Worm (Caenorhabditis elegans): ENCODE measurements around the gene C13C4.8.

Gene C13C4.8

ce11 chrV:12091759-12092158 is 26.0 kb upstream of the C13C4.8 start, which contains the start of gene nhr-206:
Gene nhr-206 (plus strand): TSS chrV:12092006.
- peak; percentile 7 for TF ChIP-seq F13H6.1 (tag; optimal IDR thresholded peaks at IDR 0.05)
- TF ChIP-seq fos-1 (tag; optimal IDR thresholded peaks at IDR 0.05), result peak; percentile 85
- TF ChIP-seq sma-9 (GFP tag; optimal IDR thresholded peaks at IDR 0.05), result peak; percentile 56
- TF ChIP-seq sma-9 (tag; optimal IDR thresholded peaks at IDR 0.05), result no peak
- TF ChIP-seq sem-4 (tag; optimal IDR thresholded peaks at IDR 0.05), result no peak
- no peak for TF ChIP-seq snpc-4 (tag; optimal IDR thresholded peaks at IDR 0.05)
- no peak for TF ChIP-seq nhr-23 (tag; optimal IDR thresholded peaks at IDR 0.05)
- TF ChIP-seq crh-2 (tag; optimal IDR thresholded peaks at IDR 0.05), result peak; percentile 67
- peak; percentile 21 for TF ChIP-seq sma-3 (GFP tag; optimal IDR thresholded peaks at IDR 0.05)
- TF ChIP-seq nhr-25 (tag; optimal IDR thresholded peaks at IDR 0.05), result peak; percentile 12
- TF ChIP-seq lin-13 (GFP tag; optimal IDR thresholded peaks at IDR 0.05), result no peak
- TF ChIP-seq nhr-129 (tag; optimal IDR thresholded peaks at IDR 0.05), result peak; percentile 71

DNA sequence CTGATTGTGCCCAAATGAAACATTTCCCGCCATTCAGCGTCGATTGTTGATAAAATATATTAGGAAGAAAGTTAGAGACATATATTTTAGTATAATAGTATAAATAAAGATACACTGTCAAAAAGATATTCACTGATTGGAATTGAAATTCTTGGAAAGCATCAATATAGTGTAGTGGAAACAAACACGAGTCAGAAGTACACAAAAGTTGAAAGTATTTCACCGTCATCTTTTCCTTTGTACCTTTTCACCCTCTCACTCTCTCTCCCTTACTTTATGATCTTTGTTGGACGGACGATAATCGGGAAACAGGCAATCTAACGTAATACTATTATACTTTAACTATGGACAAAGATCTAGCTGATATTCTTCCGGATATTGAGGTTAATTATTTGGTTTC is 23.8 kb upstream of the C13C4.8 start, which contains the start of gene nhr-208:
TSS of gene nhr-208 (plus strand) at position 288 of the 400 bp plus-strand sequence.
- peak; percentile 11 for TF ChIP-seq fos-1 (tag; optimal IDR thresholded peaks at IDR 0.05)
- TF ChIP-seq snpc-4 (tag; optimal IDR thresholded peaks at IDR 0.05), result no peak
- TF ChIP-seq sma-9 (GFP tag; optimal IDR thresholded peaks at IDR 0.05), result peak; percentile 11
- TF ChIP-seq sma-9 (tag; optimal IDR thresholded peaks at IDR 0.05), result no peak
- TF ChIP-seq ZK546.5 (tag; optimal IDR thresholded peaks at IDR 0.05), result no peak
- no peak for TF ChIP-seq nhr-129 (tag; optimal IDR thresholded peaks at IDR 0.05)

DNA sequence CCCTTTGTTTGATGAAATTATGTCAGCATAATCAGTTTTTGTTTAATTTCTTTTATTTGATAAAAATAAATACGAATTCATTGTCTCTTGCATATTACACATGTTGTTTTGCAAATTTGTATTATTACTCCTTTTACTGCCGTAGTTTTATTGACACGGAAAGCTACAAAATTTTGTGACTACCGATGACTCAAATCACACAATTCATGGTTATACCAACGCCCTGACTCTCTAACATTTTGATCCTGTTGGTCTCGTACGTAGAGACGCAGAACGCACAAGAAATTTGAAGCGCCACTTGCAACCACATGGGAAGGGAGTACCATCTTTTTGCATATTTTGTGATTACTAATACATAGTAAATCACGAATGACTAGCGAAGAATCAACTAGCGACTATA is 21.9 kb upstream of the C13C4.8 start, which contains the start of gene nhr-207:
TSS of gene nhr-207 (plus strand) at position 282 of the 400 bp plus-strand sequence.
- TF ChIP-seq sma-3 (GFP tag; optimal IDR thresholded peaks at IDR 0.05), result no peak
- peak; percentile 72 for TF ChIP-seq fos-1 (tag; optimal IDR thresholded peaks at IDR 0.05)
- peak; percentile 9 for TF ChIP-seq nhr-129 (tag; optimal IDR thresholded peaks at IDR 0.05)
- TF ChIP-seq sma-9 (GFP tag; optimal IDR thresholded peaks at IDR 0.05), result peak; percentile 60
- TF ChIP-seq sma-9 (tag; optimal IDR thresholded peaks at IDR 0.05), result no peak
- no peak for TF ChIP-seq nhr-25 (tag; optimal IDR thresholded peaks at IDR 0.05)
- TF ChIP-seq elt-1 (tag; optimal IDR thresholded peaks at IDR 0.05), result no peak
- no peak for TF ChIP-seq lin-13 (GFP tag; optimal IDR thresholded peaks at IDR 0.05)

- TF ChIP-seq alr-1 (tag; optimal IDR thresholded peaks at IDR 0.05) (no peak), crh-2 (tag; optimal IDR thresholded peaks at IDR 0.05) (no peak)
Measured at ce11 chrV:12098123-12098522, 19.7 kb upstream of the C13C4.8 start, which contains the start of gene nhr-209. Gene nhr-209 (plus strand): TSS chrV:12098149.

DNA sequence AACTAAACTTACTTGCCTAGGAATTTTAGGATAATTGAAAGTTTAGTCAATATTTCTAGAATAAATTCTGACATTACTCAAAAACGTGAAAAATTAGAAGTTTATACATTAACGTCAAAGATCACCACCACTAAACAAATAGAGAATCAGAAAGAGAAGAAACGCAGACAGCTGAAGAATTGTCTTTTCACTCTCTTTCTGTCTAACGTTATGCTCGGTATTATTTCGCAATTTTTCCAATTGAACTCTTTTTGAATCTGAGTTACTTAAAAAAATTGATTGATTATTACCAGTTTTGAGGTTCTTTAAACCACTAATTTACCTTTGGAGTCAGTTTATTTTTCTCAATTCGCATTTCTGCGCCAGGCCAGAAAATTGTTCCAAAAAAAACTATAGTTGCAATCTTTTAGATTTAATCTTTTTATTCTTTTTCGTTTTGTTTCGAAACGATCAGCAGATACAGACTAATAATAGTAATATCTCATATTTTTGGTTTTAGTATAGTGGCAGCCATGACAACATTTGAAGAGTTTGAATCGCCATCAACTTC is 16.9 kb upstream of the C13C4.8 start, which contains the start of gene nhr-154:
TSS of gene nhr-154 (plus strand) at position 500 of the 550 bp plus-strand sequence.
- TF ChIP-seq fos-1 (tag; optimal IDR thresholded peaks at IDR 0.05) (peak; percentile 23), C34F6.9 (tag; optimal IDR thresholded peaks at IDR 0.05) (peak; percentile 65), sma-9 (GFP tag; optimal IDR thresholded peaks at IDR 0.05) (peak; percentile 72), sma-9 (tag; optimal IDR thresholded peaks at IDR 0.05) (no peak), snpc-4 (tag; optimal IDR thresholded peaks at IDR 0.05) (no peak), unc-39 (tag; optimal IDR thresholded peaks at IDR 0.05) (no peak), unc-55 (GFP tag; optimal IDR thresholded peaks at IDR 0.05) (peak; percentile 74), nhr-25 (tag; optimal IDR thresholded peaks at IDR 0.05) (peak; percentile 22), lsy-2 (tag; optimal IDR thresholded peaks at IDR 0.05) (peak in 1 of 2 experiments; percentile 50), crh-2 (tag; optimal IDR thresholded peaks at IDR 0.05) (peak; percentile 42), nhr-129 (tag; optimal IDR thresholded peaks at IDR 0.05) (peak; percentile 25), skn-1 (tag; optimal IDR thresholded peaks at IDR 0.05) (peak; percentile 45), sem-4 (tag; optimal IDR thresholded peaks at IDR 0.05) (no peak)

DNA sequence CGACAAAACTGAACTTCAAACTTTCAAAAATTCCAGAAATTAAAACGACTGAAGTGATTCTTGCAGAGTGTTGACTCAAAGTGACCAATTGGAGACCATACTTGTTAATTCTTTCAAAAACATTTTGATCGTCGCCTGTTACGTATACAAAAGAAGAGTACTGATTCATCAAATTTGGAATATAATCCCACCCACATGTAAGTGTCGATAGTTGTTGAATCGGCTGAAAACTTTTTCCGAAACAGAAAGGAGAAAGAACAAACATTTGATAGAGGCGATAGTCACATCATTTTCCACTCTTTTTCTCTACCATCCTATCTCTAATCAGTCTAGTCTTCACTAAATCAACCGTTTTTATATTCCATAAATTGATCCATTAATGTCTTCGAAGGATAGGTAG is 13.9 kb upstream of the C13C4.8 start, which contains the start of gene nhr-153:
TSS of gene nhr-153 (plus strand) at position 301 of the 400 bp plus-strand sequence.
- no peak for TF ChIP-seq skn-1 (tag; optimal IDR thresholded peaks at IDR 0.05)
- TF ChIP-seq zag-1 (tag; optimal IDR thresholded peaks at IDR 0.05), result no peak
- TF ChIP-seq sma-9 (GFP tag; optimal IDR thresholded peaks at IDR 0.05), result no peak
- no peak for TF ChIP-seq sma-9 (tag; optimal IDR thresholded peaks at IDR 0.05)
- TF ChIP-seq ama-1 (optimal IDR thresholded peaks at IDR 0.05), result no peak
- no peak for TF ChIP-seq R02D3.7 (tag; optimal IDR thresholded peaks at IDR 0.05)
- no peak for TF ChIP-seq fos-1 (tag; optimal IDR thresholded peaks at IDR 0.05)
- TF ChIP-seq elt-1 (tag; optimal IDR thresholded peaks at IDR 0.05), result no peak
- no peak for TF ChIP-seq dmd-4 (tag; optimal IDR thresholded peaks at IDR 0.05)
- no peak for TF ChIP-seq ztf-11 (tag; optimal IDR thresholded peaks at IDR 0.05)
- no peak for TF ChIP-seq egl-27 (tag; optimal IDR thresholded peaks at IDR 0.05)
- no peak for TF ChIP-seq unc-39 (tag; optimal IDR thresholded peaks at IDR 0.05)
- no peak for TF ChIP-seq ceh-82 (tag; optimal IDR thresholded peaks at IDR 0.05)
- no peak for TF ChIP-seq lsy-2 (tag; optimal IDR thresholded peaks at IDR 0.05)
- no peak for TF ChIP-seq elt-3 (tag; optimal IDR thresholded peaks at IDR 0.05)
- TF ChIP-seq ceh-16 (tag; optimal IDR thresholded peaks at IDR 0.05), result no peak
- no peak for TF ChIP-seq gmeb-1 (tag; optimal IDR thresholded peaks at IDR 0.05)
- TF ChIP-seq ZK546.5 (tag; optimal IDR thresholded peaks at IDR 0.05), result no peak
- TF ChIP-seq nhr-237 (tag; optimal IDR thresholded peaks at IDR 0.05), result no peak
- TF ChIP-seq crh-2 (tag; optimal IDR thresholded peaks at IDR 0.05), result no peak
